Worm (Caenorhabditis elegans) whole organism, L4 larva: ENCODE measurements around the gene C50H2.7.

Experiments used
- F26F4.8 ChIP-seq: fragments of 200-800 bp; sonication (Bioruptor generic); conservative IDR thresholded peaks from 2 replicates; pipeline ENCODE4 v1.3.6; 2022; ENCODE audit warnings: missing genetic modification characterization, missing compliant biosample characterization
- F37D6.2 ChIP-seq: sonication (generic microtip); optimal IDR thresholded peaks from 2 replicates; lab custom pipeline; 2016; ENCODE audit warnings: mild to moderate bottlenecking, missing genetic modification characterization, missing compliant biosample characterization
- F49E8.2 ChIP-seq: sonication (generic microtip); optimal IDR thresholded peaks from 2 replicates; lab custom pipeline; 2016; ENCODE audit warnings: missing compliant biosample characterization, mild to moderate bottlenecking, missing genetic modification characterization, borderline replicate concordance
- Y105C5A.15 ChIP-seq: fragments of 200-800 bp; sonication (Bioruptor generic); IDR thresholded peaks from 2 replicates; pipeline ENCODE4 v1.3.6; 2022; ENCODE audit warnings: missing genetic modification characterization, missing compliant biosample characterization
- Y5F2A.4 ChIP-seq: fragments of 200-800 bp; sonication (Bioruptor generic); optimal IDR thresholded peaks from 2 replicates; lab custom pipeline; 2018; ENCODE audit warnings: mild to moderate bottlenecking, missing genetic modification characterization, missing compliant biosample characterization
- ZK337.2 ChIP-seq: fragments of 200-800 bp; sonication (Bioruptor generic); IDR thresholded peaks from 2 replicates; pipeline ENCODE4 v1.3.6; 2022; ENCODE audit warnings: missing genetic modification reagents, missing genetic modification characterization, missing compliant biosample characterization
- ZK546.5 ChIP-seq, 2 experiments: sonication (generic microtip); optimal IDR thresholded peaks; 2 replicates each; lab custom pipeline; 2017; ENCODE audit warnings: missing biosample characterization in 2 of 2, missing genetic modification characterization in 2 of 2
- aha-1 ChIP-seq: fragments of 150-350 bp; peaks from one replicate; lab custom pipeline; 2014; ENCODE audit warnings: missing biosample characterization, missing genetic modification characterization
- ceh-28 ChIP-seq: fragments of 150-350 bp; optimal IDR thresholded peaks from 2 replicates; lab custom pipeline; 2014; ENCODE audit warnings: missing biosample characterization, missing genetic modification reagents, missing genetic modification characterization
- daf-16 ChIP-seq, 3 experiments: sonication (generic microtip); optimal IDR thresholded peaks; 2 replicates each; lab custom pipeline; 2016 to 2017; ENCODE audit warnings: missing genetic modification characterization in 3 of 3, missing genetic modification reagents in 3 of 3, mild to moderate bottlenecking in 2 of 3, missing compliant biosample characterization in 2 of 3, missing biosample characterization in 1 of 3, moderate library complexity in 1 of 3
- daf-19 ChIP-seq: fragments of 200-800 bp; sonication (Bioruptor generic); conservative IDR thresholded peaks from 2 replicates; pipeline ENCODE4 v1.3.6; 2022; ENCODE audit warnings: missing genetic modification characterization, missing compliant biosample characterization
- dmd-6 ChIP-seq: fragments of 200-800 bp; sonication (Bioruptor generic); IDR thresholded peaks from 2 replicates; pipeline ENCODE4 v1.3.6; 2022; ENCODE audit warnings: missing genetic modification reagents, missing genetic modification characterization, missing compliant biosample characterization
- dmd-8 ChIP-seq: fragments of 200-800 bp; sonication (Bioruptor generic); IDR thresholded peaks from 2 replicates; pipeline ENCODE4 v1.3.6; 2022; ENCODE audit warnings: missing genetic modification characterization, missing compliant biosample characterization
- dve-1 ChIP-seq: sonication (generic microtip); optimal IDR thresholded peaks from 2 replicates; lab custom pipeline; 2017; ENCODE audit warnings: antibody characterized with exemption, mild to moderate bottlenecking, missing genetic modification characterization, missing compliant biosample characterization; ENCODE audit not compliant: insufficient read depth
- egl-43 ChIP-seq: fragments of 200-800 bp; sonication (Bioruptor generic); IDR thresholded peaks from 2 replicates; pipeline ENCODE4 v1.3.6; 2022; ENCODE audit warnings: missing genetic modification reagents, missing genetic modification characterization, missing compliant biosample characterization
- fkh-10 ChIP-seq: fragments of 150-350 bp; optimal IDR thresholded peaks from 2 replicates; lab custom pipeline; 2014; ENCODE audit warnings: missing biosample characterization, missing genetic modification reagents, missing genetic modification characterization
- fos-1 ChIP-seq: fragments of 150-350 bp; optimal IDR thresholded peaks from 2 replicates; lab custom pipeline; 2014; ENCODE audit warnings: missing biosample characterization, missing genetic modification characterization
- gei-8 ChIP-seq: fragments of 200-800 bp; sonication (Bioruptor generic); optimal IDR thresholded peaks from 2 replicates; lab custom pipeline; 2018; ENCODE audit warnings: mild to moderate bottlenecking, missing genetic modification characterization, missing compliant biosample characterization
- hif-1 ChIP-seq, 2 experiments: sonication (generic microtip); optimal IDR thresholded peaks; 2 replicates each; lab custom pipeline; 2016 to 2017; ENCODE audit warnings: missing compliant biosample characterization in 2 of 2, missing genetic modification characterization in 2 of 2, missing genetic modification reagents in 2 of 2, missing genotype in 2 of 2, mild to moderate bottlenecking in 1 of 2
- hlh-11 ChIP-seq: fragments of 200-800 bp; sonication (Bioruptor generic); optimal IDR thresholded peaks from 2 replicates; lab custom pipeline; 2018; ENCODE audit warnings: mild to moderate bottlenecking, missing genetic modification characterization, missing compliant biosample characterization
- hlh-30 ChIP-seq: sonication (generic microtip); optimal IDR thresholded peaks from 2 replicates; lab custom pipeline; 2017; ENCODE audit warnings: antibody characterized with exemption, mild to moderate bottlenecking, missing genetic modification characterization, missing compliant biosample characterization; ENCODE audit not compliant: insufficient read depth
- hmg-1.1 ChIP-seq: fragments of 200-800 bp; sonication (Bioruptor generic); IDR thresholded peaks from 2 replicates; pipeline ENCODE4 v1.3.6; 2022; ENCODE audit warnings: missing genetic modification reagents, missing genetic modification characterization, missing compliant biosample characterization
- lin-15B ChIP-seq: fragments of 150-350 bp; sonication (generic microtip); optimal IDR thresholded peaks from 3 replicates; lab custom pipeline; 2014; ENCODE audit warnings: missing biosample characterization, missing genetic modification characterization
- mep-1 ChIP-seq: fragments of 150-350 bp; sonication (generic microtip); optimal IDR thresholded peaks from 3 replicates; lab custom pipeline; 2014; ENCODE audit warnings: missing biosample characterization, missing genetic modification characterization
- nhr-10 ChIP-seq: fragments of 150-350 bp; optimal IDR thresholded peaks from 2 replicates; lab custom pipeline; 2014; ENCODE audit warnings: missing biosample characterization, missing genetic modification characterization
- nhr-237 ChIP-seq: sonication (generic microtip); optimal IDR thresholded peaks from 2 replicates; lab custom pipeline; 2017; ENCODE audit warnings: missing biosample characterization, missing genetic modification characterization
- nhr-28 ChIP-seq: fragments of 150-350 bp; optimal IDR thresholded peaks from 2 replicates; lab custom pipeline; 2014; ENCODE audit warnings: missing biosample characterization, missing genetic modification characterization
- nhr-41 ChIP-seq: fragments of 200-800 bp; sonication (Bioruptor generic); IDR thresholded peaks from 2 replicates; pipeline ENCODE4 v1.3.6; 2022; ENCODE audit warnings: missing genetic modification reagents, missing genetic modification characterization, missing compliant biosample characterization
- nhr-77 ChIP-seq: fragments of 150-350 bp; optimal IDR thresholded peaks from 2 replicates; lab custom pipeline; 2014; ENCODE audit warnings: missing biosample characterization, missing genetic modification characterization
- php-3 ChIP-seq: fragments of 200-800 bp; sonication (Bioruptor generic); IDR thresholded peaks from 2 replicates; pipeline ENCODE4 v1.3.6; 2022; ENCODE audit warnings: missing genetic modification reagents, missing genetic modification characterization, missing compliant biosample characterization
- pqm-1 ChIP-seq: sonication (generic microtip); optimal IDR thresholded peaks from 2 replicates; lab custom pipeline; 2017; ENCODE audit warnings: missing biosample characterization, missing genetic modification characterization
- saeg-2 ChIP-seq: fragments of 200-800 bp; sonication (Bioruptor generic); IDR thresholded peaks from 2 replicates; pipeline ENCODE4 v1.3.6; 2022; ENCODE audit warnings: missing genetic modification reagents, missing genetic modification characterization, missing compliant biosample characterization
- spr-1 ChIP-seq: sonication (generic microtip); optimal IDR thresholded peaks from 2 replicates; lab custom pipeline; 2016; ENCODE audit warnings: mild to moderate bottlenecking, missing genetic modification characterization, missing compliant biosample characterization
- unc-130 ChIP-seq: sonication (generic microtip); optimal IDR thresholded peaks from 2 replicates; lab custom pipeline; 2016; ENCODE audit warnings: missing genetic modification reagents, missing genetic modification characterization, missing compliant biosample characterization
- vab-7 ChIP-seq: fragments of 200-800 bp; sonication (Bioruptor generic); IDR thresholded peaks from 2 replicates; pipeline ENCODE4 v1.3.6; 2022; ENCODE audit warnings: missing genetic modification reagents, missing genetic modification characterization, missing compliant biosample characterization
- zfp-2 ChIP-seq: sonication (generic microtip); optimal IDR thresholded peaks from 2 replicates; lab custom pipeline; 2016; ENCODE audit warnings: mild to moderate bottlenecking, missing genetic modification characterization, missing compliant biosample characterization
- zip-11 ChIP-seq: fragments of 200-800 bp; sonication (Bioruptor generic); IDR thresholded peaks from 2 replicates; pipeline ENCODE4 v1.3.6; 2022; ENCODE audit warnings: missing genetic modification characterization, missing compliant biosample characterization
- ztf-7 ChIP-seq: fragments of 150-350 bp; optimal IDR thresholded peaks from 2 replicates; lab custom pipeline; 2014; ENCODE audit warnings: missing biosample characterization, missing genetic modification characterization

C50H2.7 gene

ce11 chrV:9889629-9890028, 33.0 kb upstream of the C50H2.7 start, which contains the start of gene fshr-1:
Gene fshr-1, plus strand, starts transcription at chrV:9889837.
- TF ChIP-seq ZK337.2 = no peak
- TF ChIP-seq nhr-10 = no peak
- no peak for TF ChIP-seq vab-7 (GFP tag; lab: Robert Waterston, UW)
- TF ChIP-seq zfp-2 (tag; lab: Kevin White, UChicago) = no peak
- no peak for TF ChIP-seq lin-15B (tag; lab: Kevin White, UChicago)
- no peak for TF ChIP-seq nhr-237 (tag; lab: Kevin White, UChicago)
- TF ChIP-seq nhr-41 (GFP tag; lab: Robert Waterston, UW) = no peak
- no peak for TF ChIP-seq spr-1 (tag; lab: Kevin White, UChicago)
- no peak for TF ChIP-seq gei-8 (GFP tag; lab: Kevin White, UChicago)
- TF ChIP-seq dmd-8 (GFP tag; lab: Robert Waterston, UW) = no peak
- no peak for TF ChIP-seq zip-11 (GFP tag; lab: Robert Waterston, UW)
- TF ChIP-seq hlh-30 (tag; lab: Kevin White, UChicago) = peak; percentile 54
- TF ChIP-seq hmg-1.1 (GFP tag; lab: Robert Waterston, UW) = no peak
- TF ChIP-seq saeg-2 = no peak
- TF ChIP-seq php-3 (GFP tag; lab: Robert Waterston, UW) = 0 out of 2 replicates have a peak, but pooled peaks have one; percentile 37
- peak; percentile 76 for TF ChIP-seq dve-1 (tag; lab: Kevin White, UChicago)
- no peak for TF ChIP-seq fkh-10
- no peak for TF ChIP-seq F26F4.8 (GFP tag; lab: Robert Waterston, UW)
- no peak for TF ChIP-seq F49E8.2 (tag; lab: Kevin White, UChicago)
- no peak for TF ChIP-seq mep-1 (tag; lab: Kevin White, UChicago)
- no peak for TF ChIP-seq daf-16 (GFP tag; optimal IDR thresholded peaks at IDR 0.05; lab: Kevin White, UChicago)
- TF ChIP-seq daf-16 (tag; optimal IDR thresholded peaks at IDR 0.05; lab: Kevin White, UChicago) = peak; percentile 98
- no peak for TF ChIP-seq F37D6.2
- TF ChIP-seq Y5F2A.4 (GFP tag; lab: Kevin White, UChicago) = no peak
- peak; percentile 27 for TF ChIP-seq dmd-6
- peak; percentile 21 for TF ChIP-seq nhr-77 (tag; lab: Kevin White, UChicago)
- TF ChIP-seq ceh-28 = no peak
- TF ChIP-seq unc-130 (GFP tag; lab: Kevin White, UChicago) = no peak
- TF ChIP-seq egl-43 (GFP tag; lab: Robert Waterston, UW) = no peak
- TF ChIP-seq hif-1 (tag; optimal IDR thresholded peaks at IDR 0.05; lab: Kevin White, UChicago) = peak in 1 of 2 experiments; percentile 30
- peak; percentile 35 for TF ChIP-seq pqm-1 (tag; lab: Kevin White, UChicago)
- TF ChIP-seq nhr-28 (tag; lab: Kevin White, UChicago) = peak; percentile 53
- TF ChIP-seq aha-1 (tag; lab: Kevin White, UChicago) = peak; percentile 27
- TF ChIP-seq ZK546.5 (tag; optimal IDR thresholded peaks at IDR 0.05; lab: Kevin White, UChicago) = no peak
- peak; percentile 67 for TF ChIP-seq hlh-11
- no peak for TF ChIP-seq fos-1 (tag; lab: Kevin White, UChicago)
- no peak for TF ChIP-seq Y105C5A.15 (GFP tag; lab: Robert Waterston, UW)

- TF ChIP-seq ztf-7 (tag; lab: Kevin White, UChicago) = no peak
- no peak for TF ChIP-seq nhr-28 (tag; lab: Kevin White, UChicago)
- TF ChIP-seq lin-15B (tag; lab: Kevin White, UChicago) = no peak
- TF ChIP-seq nhr-41 (GFP tag; lab: Robert Waterston, UW) = no peak
- no peak for TF ChIP-seq fos-1 (tag; lab: Kevin White, UChicago)
- TF ChIP-seq hmg-1.1 (GFP tag; lab: Robert Waterston, UW) = no peak
- TF ChIP-seq spr-1 (tag; lab: Kevin White, UChicago) = no peak
- no peak for TF ChIP-seq daf-19 (GFP tag; lab: Robert Waterston, UW)
Measured at ce11 chrV:9899278-9899677, 23.3 kb upstream of the C50H2.7 start, which contains the start of gene egl-47. Gene egl-47, plus strand, starts transcription at chrV:9899578.
